Worm (Caenorhabditis elegans) whole organism, early embryonic: Measurements from ENCODE around the gene str-180.

ENCODE experiments used
- aly-1 ChIP-seq: sonication (generic microtip); optimal IDR thresholded peaks from 2 replicates; lab custom pipeline; 2016; ENCODE audit warnings: missing genetic modification characterization, missing compliant biosample characterization
- ama-1 ChIP-seq: fragments of 150-350 bp; optimal IDR thresholded peaks from 2 replicates; lab custom pipeline; 2014
- ceh-36 ChIP-seq: sonication (generic microtip); optimal IDR thresholded peaks from 2 replicates; lab custom pipeline; 2016; ENCODE audit warnings: missing genetic modification characterization, inconsistent platforms, missing compliant biosample characterization
- flt-1 ChIP-seq: fragments of 200-800 bp; sonication (Bioruptor generic); IDR thresholded peaks from 2 replicates; pipeline ENCODE4 v1.3.6; 2022; ENCODE audit warnings: missing genetic modification characterization, missing compliant biosample characterization
- scrt-1 ChIP-seq: fragments of 200-800 bp; sonication (Bioruptor generic); IDR thresholded peaks from 2 replicates; pipeline ENCODE4 v1.3.6; 2022; ENCODE audit warnings: missing genetic modification characterization, missing compliant biosample characterization
- sea-1 ChIP-seq: fragments of 200-800 bp; sonication (Bioruptor generic); conservative IDR thresholded peaks from 2 replicates; pipeline ENCODE4 v1.3.6; 2022; ENCODE audit warnings: missing genetic modification characterization, missing compliant biosample characterization

DNA sequence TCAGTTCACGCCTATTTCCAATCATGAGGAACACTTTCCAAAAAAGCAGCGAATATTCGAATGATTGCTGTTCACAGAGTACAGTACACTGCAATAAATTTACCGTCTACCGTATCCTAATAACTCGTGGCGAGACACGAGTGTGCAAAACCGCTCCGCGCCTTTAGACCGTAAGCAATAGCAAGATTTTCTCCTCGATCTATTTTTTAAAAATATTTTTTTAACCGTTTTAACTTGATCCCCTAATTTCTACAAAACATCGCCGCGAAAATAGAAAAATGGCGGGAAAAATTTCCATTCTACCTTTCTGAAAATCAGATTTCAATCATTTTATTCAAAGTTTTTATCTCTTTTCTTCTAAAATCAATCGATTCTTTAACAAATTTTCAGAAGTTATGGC, 34.1 kb upstream of the str-180 start, which contains the start of gene era-1:
- TF ChIP-seq aly-1 (tag; lab: Kevin White, UChicago) (no peak), scrt-1 (no peak), sea-1 (GFP tag; lab: Robert Waterston, UW) (no peak), ama-1 (no peak), ceh-36 (tag; lab: Kevin White, UChicago) (no peak), flt-1 (GFP tag; lab: Robert Waterston, UW) (no peak)
